Worm (Caenorhabditis elegans): ENCODE data around the gene klp-11.

The klp-11 gene

ce11 chrIV:8739294-8739693, 22.6 kb downstream of the klp-11 start, which contains the start of gene F21D5.5:
Gene F21D5.5 (minus strand): TSS chrIV:8739394.
- TF ChIP-seq ceh-28 (tag; optimal IDR thresholded peaks at IDR 0.05): peak; percentile 24
- no peak for TF ChIP-seq zag-1 (tag; optimal IDR thresholded peaks at IDR 0.05)

- TF ChIP-seq lin-29 (GFP tag; IDR thresholded peaks at IDR 0.05) (no peak), lin-1 (GFP tag; IDR thresholded peaks at IDR 0.05) (no peak), sdz-12 (GFP tag; optimal IDR thresholded peaks at IDR 0.05) (no peak), nhr-6 (tag; optimal IDR thresholded peaks at IDR 0.05) (no peak), nhr-10 (tag; optimal IDR thresholded peaks at IDR 0.05) (no peak), arid-1 (GFP tag; conservative IDR thresholded peaks at IDR 0.05) (no peak), ztf-11 (tag; optimal IDR thresholded peaks at IDR 0.05) (no peak), nhr-48 (tag; optimal IDR thresholded peaks at IDR 0.05) (no peak), nhr-77 (tag; optimal IDR thresholded peaks at IDR 0.05) (no peak)
Observed at ce11 chrIV:8737787-8738186, 24.1 kb downstream of the klp-11 start, which contains the start of gene F21D5.4. Gene F21D5.4 (plus strand): TSS chrIV:8738087.

- TF ChIP-seq mes-2 (tag; optimal IDR thresholded peaks at IDR 0.05; ENCODE audit: poor library complexity, severe bottlenecking) (peak; percentile 27), madf-5 (GFP tag; IDR thresholded peaks at IDR 0.05) (no peak), hif-1 (tag; optimal IDR thresholded peaks at IDR 0.05) (no peak), nhr-28 (tag; optimal IDR thresholded peaks at IDR 0.05) (peak; percentile 5), hlh-30 (tag; optimal IDR thresholded peaks at IDR 0.05; ENCODE audit: insufficient read depth) (peak; percentile 10), lsy-2 (tag; optimal IDR thresholded peaks at IDR 0.05) (peak in 1 of 2 experiments; percentile 32)
Observed at ce11 chrIV:8737354-8737753, 24.5 kb downstream of the klp-11 start.

ce11 chrIV:8730469-8730868, 31.4 kb downstream of the klp-11 start, which contains the start of gene F21D5.3:
Gene F21D5.3 (plus strand): TSS chrIV:8730815.
- peak; percentile 79 for TF ChIP-seq php-3 (GFP tag; IDR thresholded peaks at IDR 0.05)
- TF ChIP-seq daf-16 (GFP tag; optimal IDR thresholded peaks at IDR 0.05): no peak
- peak; percentile 67 for TF ChIP-seq daf-16 (tag; optimal IDR thresholded peaks at IDR 0.05)
- no peak for TF ChIP-seq dpl-1 (GFP tag; optimal IDR thresholded peaks at IDR 0.05)
- no peak for TF ChIP-seq mdt-29 (GFP tag; IDR thresholded peaks at IDR 0.05)
- TF ChIP-seq hlh-11 (tag; optimal IDR thresholded peaks at IDR 0.05): peak; percentile 47
- TF ChIP-seq nhr-237 (tag; optimal IDR thresholded peaks at IDR 0.05): no peak
- peak in 1 of 2 experiments; percentile 42 for TF ChIP-seq hif-1 (tag; optimal IDR thresholded peaks at IDR 0.05)
- TF ChIP-seq nhr-11 (tag; optimal IDR thresholded peaks at IDR 0.05): no peak
- peak; percentile 71; the same call in 1 of the 2 replicates for TF ChIP-seq ceh-20 (GFP tag; IDR thresholded peaks at IDR 0.05)
- TF ChIP-seq T20F7.1 (GFP tag; optimal IDR thresholded peaks at IDR 0.05): peak; percentile 47
- TF ChIP-seq ces-1 (GFP tag; optimal IDR thresholded peaks at IDR 0.05): no peak
- TF ChIP-seq lin-39 (tag; optimal IDR thresholded peaks at IDR 0.05): no peak
- peak; percentile 47; the same call in 1 of the 2 replicates for TF ChIP-seq lin-1 (GFP tag; IDR thresholded peaks at IDR 0.05)
- TF ChIP-seq tra-1 (GFP tag; IDR thresholded peaks at IDR 0.05): peak; percentile 60; the same call in 1 of the 2 replicates
- no peak for TF ChIP-seq lin-38 (GFP tag; IDR thresholded peaks at IDR 0.05)
- no peak for TF ChIP-seq sdz-12 (GFP tag; optimal IDR thresholded peaks at IDR 0.05)
- TF ChIP-seq nhr-77 (tag; optimal IDR thresholded peaks at IDR 0.05): peak; percentile 67
- no peak for TF ChIP-seq mdl-1 (tag; optimal IDR thresholded peaks at IDR 0.05)
- no peak for TF ChIP-seq fos-1 (tag; optimal IDR thresholded peaks at IDR 0.05)
- TF ChIP-seq snpc-1.2 (GFP tag; IDR thresholded peaks at IDR 0.05): no peak
- no peak for TF ChIP-seq Y75B8A.6 (GFP tag; IDR thresholded peaks at IDR 0.05)
- TF ChIP-seq F26F4.8 (GFP tag; conservative IDR thresholded peaks at IDR 0.05): no peak
- no peak for TF ChIP-seq ama-1 (optimal IDR thresholded peaks at IDR 0.05)
- no peak for TF ChIP-seq lin-13 (GFP tag; optimal IDR thresholded peaks at IDR 0.05)
- peak; percentile 68 for TF ChIP-seq dmd-6 (GFP tag; IDR thresholded peaks at IDR 0.05)
- TF ChIP-seq dve-1 (tag; optimal IDR thresholded peaks at IDR 0.05; ENCODE audit: insufficient read depth): peak; percentile 63
- no peak for TF ChIP-seq lsy-2 (tag; optimal IDR thresholded peaks at IDR 0.05)
- no peak for TF ChIP-seq F49E8.2 (tag; optimal IDR thresholded peaks at IDR 0.05; ENCODE audit: borderline replicate concordance)
- TF ChIP-seq hmg-1.1 (GFP tag; IDR thresholded peaks at IDR 0.05): no peak
- TF ChIP-seq nhr-41 (GFP tag; IDR thresholded peaks at IDR 0.05): no peak
- no peak for TF ChIP-seq aha-1 (tag)
- TF ChIP-seq F10B5.3 (tag; optimal IDR thresholded peaks at IDR 0.05): no peak
- no peak for TF ChIP-seq cey-2 (tag; optimal IDR thresholded peaks at IDR 0.05; ENCODE audit: borderline replicate concordance, insufficient read depth)

Data from whole organism, L4 larva.